Worm (Caenorhabditis elegans): ENCODE results near the gene fbxc-28.

Gene fbxc-28

ce11 chrII:915780-916179 is 7.8 kb upstream of the fbxc-28 start, which contains the start of gene fbxc-29:
TSS of gene fbxc-29 (plus strand) at chrII:916080.
- TF ChIP-seq C38D4.7 (GFP tag; optimal IDR thresholded peaks at IDR 0.05) (no peak), sox-2 (GFP tag; IDR thresholded peaks at IDR 0.05) (no peak), che-1 (tag; optimal IDR thresholded peaks at IDR 0.05) (no peak)

DNA sequence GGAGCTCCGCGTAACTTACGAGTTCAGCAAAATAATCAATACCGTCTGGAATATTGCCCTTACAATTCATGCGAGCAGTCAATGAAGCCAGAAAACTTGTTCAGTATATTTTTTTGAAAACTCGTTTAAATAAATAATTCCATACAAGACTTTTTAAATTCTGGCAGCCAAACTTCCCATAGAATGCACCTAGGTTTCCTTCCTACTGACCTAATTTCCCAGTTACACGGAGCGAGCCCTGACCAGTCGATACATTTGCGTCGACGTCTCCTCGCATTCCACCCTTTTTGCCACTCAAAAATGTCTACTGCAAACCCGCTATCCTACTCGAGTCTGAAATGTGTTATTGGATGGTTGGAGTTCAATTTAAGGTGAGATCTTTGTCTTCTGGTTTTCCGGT is 6.3 kb upstream of the fbxc-28 start, which contains the start of gene fbxc-30:
Gene fbxc-30, plus strand, starts transcription at position 301 of the 400 bp plus-strand sequence.
- no peak for TF ChIP-seq mec-3 (tag; optimal IDR thresholded peaks at IDR 0.05; ENCODE audit: borderline replicate concordance)
- no peak for TF ChIP-seq nhr-11 (tag; optimal IDR thresholded peaks at IDR 0.05)
- TF ChIP-seq fkh-10 (GFP tag; optimal IDR thresholded peaks at IDR 0.05), result no peak

DNA sequence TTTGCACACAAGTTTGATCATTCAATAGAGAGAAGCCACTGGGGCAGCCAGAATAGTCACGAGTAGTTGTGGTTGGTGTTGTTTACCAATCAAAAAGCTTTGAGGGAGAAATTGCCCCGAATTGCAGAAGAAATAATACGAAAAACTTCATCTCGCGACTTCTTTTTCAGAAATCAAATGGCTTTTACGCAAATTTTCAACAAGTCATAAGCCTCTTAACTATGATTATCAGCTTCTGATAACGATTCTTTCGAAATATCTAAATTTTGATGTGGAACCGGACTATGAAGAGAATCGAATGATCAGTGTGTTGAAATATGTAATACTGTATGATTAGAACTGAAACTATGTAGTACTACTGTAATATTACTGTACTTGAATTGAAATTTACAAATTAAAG is 3.3 kb upstream of the fbxc-28 start:
- TF ChIP-seq F13H6.1 (tag; optimal IDR thresholded peaks at IDR 0.05), result no peak
- TF ChIP-seq lin-11 (tag; optimal IDR thresholded peaks at IDR 0.05), result no peak
- no peak for TF ChIP-seq rnt-1 (tag; optimal IDR thresholded peaks at IDR 0.05)
- TF ChIP-seq ref-2 (tag; optimal IDR thresholded peaks at IDR 0.05), result no peak
- TF ChIP-seq ceh-48 (tag; optimal IDR thresholded peaks at IDR 0.05), result no peak
- TF ChIP-seq hlh-8 (tag; optimal IDR thresholded peaks at IDR 0.05), result no peak
- TF ChIP-seq ceh-22 (tag; optimal IDR thresholded peaks at IDR 0.05), result no peak
- no peak for TF ChIP-seq sdc-2 (tag; optimal IDR thresholded peaks at IDR 0.05)
- TF ChIP-seq elt-4 (tag; optimal IDR thresholded peaks at IDR 0.05), result no peak
- TF ChIP-seq che-1 (tag; optimal IDR thresholded peaks at IDR 0.05), result no peak
- TF ChIP-seq nhr-232 (tag; optimal IDR thresholded peaks at IDR 0.05), result no peak
- no peak for TF ChIP-seq K02D7.2 (tag; optimal IDR thresholded peaks at IDR 0.05)
- TF ChIP-seq mec-3 (tag; optimal IDR thresholded peaks at IDR 0.05; ENCODE audit: borderline replicate concordance), result no peak
- no peak for TF ChIP-seq nhr-11 (tag; optimal IDR thresholded peaks at IDR 0.05)
- TF ChIP-seq unc-3 (GFP tag; conservative IDR thresholded peaks at IDR 0.05), result no peak
- no peak for TF ChIP-seq unc-3 (tag; optimal IDR thresholded peaks at IDR 0.05)
- no peak for TF ChIP-seq unc-55 (GFP tag; optimal IDR thresholded peaks at IDR 0.05)
- TF ChIP-seq ceh-24 (tag; optimal IDR thresholded peaks at IDR 0.05), result no peak
- no peak for TF ChIP-seq hlh-13 (GFP tag; optimal IDR thresholded peaks at IDR 0.05)
- no peak for TF ChIP-seq lim-6 (tag; optimal IDR thresholded peaks at IDR 0.05)
- no peak for TF ChIP-seq ceh-30 (tag; optimal IDR thresholded peaks at IDR 0.05)

ce11 chrII:922778-923177 is 843 bp upstream of the fbxc-28 start:
- TF ChIP-seq F13H6.1 (tag; optimal IDR thresholded peaks at IDR 0.05) (no peak), nhr-232 (tag; optimal IDR thresholded peaks at IDR 0.05) (no peak), C08G9.2 (tag; optimal IDR thresholded peaks at IDR 0.05) (no peak), madf-2 (tag; optimal IDR thresholded peaks at IDR 0.05) (no peak), dve-1 (tag; optimal IDR thresholded peaks at IDR 0.05) (no peak), ztf-16 (tag; optimal IDR thresholded peaks at IDR 0.05) (no peak), fkh-6 (tag; optimal IDR thresholded peaks at IDR 0.05) (no peak), pros-1 (tag; optimal IDR thresholded peaks at IDR 0.05) (no peak), eyg-1 (tag; optimal IDR thresholded peaks at IDR 0.05) (no peak), unc-3 (GFP tag; conservative IDR thresholded peaks at IDR 0.05) (no peak), unc-3 (tag; optimal IDR thresholded peaks at IDR 0.05) (no peak), ceh-34 (tag; optimal IDR thresholded peaks at IDR 0.05) (no peak), ahr-1 (tag; optimal IDR thresholded peaks at IDR 0.05) (no peak), sox-4 (tag; optimal IDR thresholded peaks at IDR 0.05) (no peak), Y22D7AL.16 (tag; optimal IDR thresholded peaks at IDR 0.05) (no peak), ama-1 (optimal IDR thresholded peaks at IDR 0.05) (no peak)

DNA sequence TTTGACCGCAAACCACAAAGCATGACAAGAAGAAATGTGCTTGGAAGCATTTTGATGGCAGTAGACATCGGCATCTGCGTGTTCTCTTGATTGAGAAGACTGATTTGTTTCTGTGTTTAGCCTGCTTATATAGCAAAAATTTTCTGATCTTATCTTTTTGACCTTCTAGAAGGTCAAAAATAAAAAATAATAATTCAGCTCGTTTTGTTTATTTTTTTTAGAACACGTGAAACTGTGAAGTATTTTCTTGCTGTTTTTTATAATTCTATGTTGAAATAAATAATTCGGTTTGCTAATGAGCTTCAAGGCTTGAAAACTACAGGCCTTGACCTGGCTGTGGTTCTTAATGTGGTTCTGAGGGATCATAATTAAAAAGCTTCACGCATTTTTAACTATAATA is 3.7 kb downstream of the fbxc-28 start, which contains the start of gene R07C3.13:
Gene R07C3.13, minus strand, starts transcription at position 101 of the 400 bp plus-strand sequence.
- no peak for TF ChIP-seq zip-5 (tag; optimal IDR thresholded peaks at IDR 0.05)
- TF ChIP-seq che-1 (tag; optimal IDR thresholded peaks at IDR 0.05), result no peak
- no peak for TF ChIP-seq C08G9.2 (tag; optimal IDR thresholded peaks at IDR 0.05)
- no peak for TF ChIP-seq ceh-45 (GFP tag; IDR thresholded peaks at IDR 0.05)
- TF ChIP-seq pha-2 (tag; optimal IDR thresholded peaks at IDR 0.05), result no peak
- no peak for TF ChIP-seq ceh-48 (tag; optimal IDR thresholded peaks at IDR 0.05)
- no peak for TF ChIP-seq ceh-9 (tag; optimal IDR thresholded peaks at IDR 0.05)
- no peak for TF ChIP-seq tbx-2 (tag; optimal IDR thresholded peaks at IDR 0.05)
- no peak for TF ChIP-seq ceh-14 (tag; optimal IDR thresholded peaks at IDR 0.05)
